Fruit fly (Drosophila melanogaster): ENCODE data around the gene Tsp97E.

DNA sequence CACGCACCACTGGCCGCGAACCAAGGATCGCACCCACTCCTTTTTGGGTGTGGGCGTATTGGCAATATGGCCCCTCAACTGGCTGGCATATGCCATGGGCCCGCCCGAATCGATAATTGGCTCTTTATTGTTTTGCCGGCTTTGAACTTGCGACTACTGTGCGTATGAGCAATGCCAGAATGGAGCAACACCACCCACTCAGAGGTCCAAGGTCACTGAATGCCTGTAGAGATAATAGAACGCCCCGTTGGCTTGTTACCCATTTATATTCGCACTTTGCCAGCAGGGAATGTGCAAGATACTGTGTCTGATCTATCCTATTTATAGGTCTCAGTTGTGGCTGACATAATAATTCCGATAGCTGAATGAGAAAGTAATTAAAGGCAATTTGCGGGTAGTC lies 9.1 kb downstream of the Tsp97E start:
- TF ChIP-seq CG8478 (optimal IDR thresholded peaks at IDR 0.05) (no peak), pan (optimal IDR thresholded peaks at IDR 0.05) (no peak), EcR (GFP tag; optimal IDR thresholded peaks at IDR 0.05) (no peak), usp (GFP tag; optimal IDR thresholded peaks at IDR 0.05) (no peak), psq (optimal IDR thresholded peaks at IDR 0.05) (no peak), Dll (optimal IDR thresholded peaks at IDR 0.05) (no peak)
